Worm (Caenorhabditis elegans) whole organism, L4/young adult: ENCODE results near the gene C16C8.4.

ENCODE experiments used
- W03F9.2 ChIP-seq: fragments of 150-350 bp; optimal IDR thresholded peaks from 2 replicates; lab custom pipeline; 2014; ENCODE audit warnings: missing biosample characterization, missing genetic modification characterization
- dao-5 ChIP-seq: sonication (generic microtip); optimal IDR thresholded peaks from 2 replicates; lab custom pipeline; 2016; ENCODE audit warnings: missing genotype, missing genetic modification characterization, moderate library complexity, missing compliant biosample characterization
- him-1 ChIP-seq: sonication (generic microtip); optimal IDR thresholded peaks from 2 replicates; lab custom pipeline; 2016; ENCODE audit warnings: missing genotype, missing genetic modification reagents, missing genetic modification characterization, missing compliant biosample characterization

The C16C8.4 gene

ce11 chrII:3402854-3403253, 41.3 kb downstream of the C16C8.4 start, which contains the start of gene nep-10:
Gene nep-10, minus strand, starts transcription at chrII:3402954.
- no peak for TF ChIP-seq dao-5
- TF ChIP-seq W03F9.2 (tag; lab: Kevin White, UChicago), result no peak
- no peak for TF ChIP-seq him-1 (tag; lab: Kevin White, UChicago)

ce11 chrII:3399212-3399611, 45.0 kb downstream of the C16C8.4 start, which contains the start of gene nep-9:
Gene nep-9, minus strand, starts transcription at chrII:3399312.
- no peak for TF ChIP-seq dao-5
- TF ChIP-seq him-1 (tag; lab: Kevin White, UChicago), result no peak
- no peak for TF ChIP-seq W03F9.2 (tag; lab: Kevin White, UChicago)

ce11 chrII:3395484-3395883, 48.7 kb downstream of the C16C8.4 start, which contains the start of gene nep-20:
Gene nep-20, minus strand, starts transcription at chrII:3395584.
- no peak for TF ChIP-seq him-1 (tag; lab: Kevin White, UChicago)
- no peak for TF ChIP-seq dao-5
- no peak for TF ChIP-seq W03F9.2 (tag; lab: Kevin White, UChicago)
